Worm (Caenorhabditis elegans) whole organism, early embryonic: ENCODE results near the gene wsp-1.

Source experiments
- B0310.2 ChIP-seq: sonication (generic microtip); optimal IDR thresholded peaks from 2 replicates; lab custom pipeline; 2016; ENCODE audit warnings: mild to moderate bottlenecking, missing genetic modification characterization, missing compliant biosample characterization
- F13C5.2 ChIP-seq: sonication (generic microtip); optimal IDR thresholded peaks from 2 replicates; lab custom pipeline; 2017; ENCODE audit warnings: mild to moderate bottlenecking, missing genetic modification characterization, inconsistent platforms, missing compliant biosample characterization
- aly-1 ChIP-seq: sonication (generic microtip); optimal IDR thresholded peaks from 2 replicates; lab custom pipeline; 2016; ENCODE audit warnings: missing genetic modification characterization, missing compliant biosample characterization
- ama-1 ChIP-seq: fragments of 150-350 bp; optimal IDR thresholded peaks from 2 replicates; lab custom pipeline; 2014
- ceh-13 ChIP-seq: fragments of 200-800 bp; sonication (Bioruptor generic); optimal IDR thresholded peaks from 2 replicates; lab custom pipeline; 2018; ENCODE audit warnings: mild to moderate bottlenecking, missing genetic modification characterization, missing compliant biosample characterization
- ceh-36 ChIP-seq: sonication (generic microtip); optimal IDR thresholded peaks from 2 replicates; lab custom pipeline; 2016; ENCODE audit warnings: missing genetic modification characterization, inconsistent platforms, missing compliant biosample characterization
- ets-7 ChIP-seq: sonication (generic microtip); optimal IDR thresholded peaks from 2 replicates; lab custom pipeline; 2016; ENCODE audit warnings: missing genotype, missing genetic modification characterization, missing compliant biosample characterization
- flt-1 ChIP-seq: fragments of 200-800 bp; sonication (Bioruptor generic); IDR thresholded peaks from 2 replicates; pipeline ENCODE4 v1.3.6; 2022; ENCODE audit warnings: missing genetic modification characterization, missing compliant biosample characterization
- hmbx-1 ChIP-seq: sonication (generic microtip); optimal IDR thresholded peaks from 2 replicates; lab custom pipeline; 2016; ENCODE audit warnings: mild to moderate bottlenecking, missing genetic modification characterization, missing compliant biosample characterization
- hmg-4 ChIP-seq: fragments of 200-800 bp; sonication (Bioruptor generic); optimal IDR thresholded peaks from 2 replicates; lab custom pipeline; 2018; ENCODE audit warnings: mild to moderate bottlenecking, missing genetic modification characterization, missing compliant biosample characterization
- hnd-1 ChIP-seq: sonication (generic microtip); optimal IDR thresholded peaks from 2 replicates; lab custom pipeline; 2016; ENCODE audit warnings: missing genetic modification characterization, missing compliant biosample characterization
- pes-1 ChIP-seq: fragments of 200-800 bp; sonication (Bioruptor generic); IDR thresholded peaks from 2 replicates; pipeline ENCODE4 v1.3.6; 2022; ENCODE audit warnings: missing genetic modification reagents, missing genetic modification characterization, missing compliant biosample characterization
- scrt-1 ChIP-seq: fragments of 200-800 bp; sonication (Bioruptor generic); IDR thresholded peaks from 2 replicates; pipeline ENCODE4 v1.3.6; 2022; ENCODE audit warnings: missing genetic modification characterization, missing compliant biosample characterization
- sea-1 ChIP-seq: fragments of 200-800 bp; sonication (Bioruptor generic); conservative IDR thresholded peaks from 2 replicates; pipeline ENCODE4 v1.3.6; 2022; ENCODE audit warnings: missing genetic modification characterization, missing compliant biosample characterization
- tbx-11 ChIP-seq: fragments of 200-800 bp; sonication (Bioruptor generic); IDR thresholded peaks from 2 replicates; pipeline ENCODE4 v1.3.6; 2022; ENCODE audit warnings: missing genetic modification characterization, missing compliant biosample characterization
- tbx-37 ChIP-seq: fragments of 200-800 bp; sonication (Bioruptor generic); conservative IDR thresholded peaks from 2 replicates; pipeline ENCODE4 v1.3.6; 2022; ENCODE audit warnings: missing genetic modification reagents, missing genetic modification characterization, missing compliant biosample characterization
- tra-4 ChIP-seq: sonication (generic microtip); optimal IDR thresholded peaks from 2 replicates; lab custom pipeline; 2017; ENCODE audit warnings: missing genetic modification characterization, missing compliant biosample characterization

wsp-1 gene

DNA sequence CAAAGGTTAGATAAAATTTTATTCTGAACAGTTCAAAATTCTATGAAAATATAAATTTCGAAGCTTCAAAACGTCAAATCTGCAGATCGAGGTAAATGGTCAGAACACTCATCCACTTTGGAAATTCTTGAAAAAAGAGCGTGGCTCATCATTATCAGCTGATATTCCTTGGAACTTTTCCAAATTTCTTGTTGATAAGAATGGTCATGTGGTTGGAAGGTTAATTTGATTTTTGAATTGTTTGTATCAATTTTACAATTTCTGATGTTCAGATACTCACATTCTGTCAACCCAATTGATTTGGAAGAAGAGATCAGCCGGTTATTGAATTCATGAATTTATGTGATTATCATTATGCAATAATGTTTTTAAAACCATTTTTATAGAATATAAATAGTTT is 24.3 kb upstream of the wsp-1 start:
- TF ChIP-seq hnd-1 (tag; lab: Kevin White, UChicago) (no peak), aly-1 (tag; lab: Kevin White, UChicago) (no peak), hmg-4 (GFP tag; lab: Kevin White, UChicago) (no peak), ama-1 (lab: Kevin White, UChicago) (no peak), F13C5.2 (tag; lab: Kevin White, UChicago) (no peak), tbx-37 (GFP tag; lab: Robert Waterston, UW) (no peak), tbx-11 (GFP tag; lab: Robert Waterston, UW) (no peak), B0310.2 (tag; lab: Kevin White, UChicago) (no peak), sea-1 (no peak), tra-4 (tag; lab: Kevin White, UChicago) (no peak), pes-1 (no peak)

DNA sequence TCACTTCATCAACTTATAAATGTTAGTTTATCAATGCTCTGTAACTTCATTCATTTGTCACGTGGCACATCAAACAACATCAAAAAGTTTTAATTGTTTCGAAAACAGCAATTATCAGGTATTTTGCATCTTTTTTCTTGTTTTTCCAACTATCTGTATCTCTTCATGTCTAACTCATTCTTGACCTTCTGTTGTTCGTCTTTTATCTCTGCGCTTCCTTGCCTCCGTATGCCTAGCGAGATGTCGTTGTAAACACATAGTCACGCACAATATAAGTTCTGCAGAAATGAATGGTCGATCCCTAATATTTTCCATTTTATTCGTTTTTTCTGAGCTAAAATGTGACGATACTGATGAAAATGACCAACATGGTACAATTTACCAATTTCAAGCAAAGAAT is 23.2 kb upstream of the wsp-1 start, which contains the start of gene gpx-6:
gpx-6 (plus strand) TSS at position 257 of the 400 bp plus-strand sequence.
- no peak for TF ChIP-seq aly-1 (tag; lab: Kevin White, UChicago)
- TF ChIP-seq sea-1 = no peak
- no peak for TF ChIP-seq ama-1 (lab: Kevin White, UChicago)
- no peak for TF ChIP-seq F13C5.2 (tag; lab: Kevin White, UChicago)
- TF ChIP-seq hmg-4 (GFP tag; lab: Kevin White, UChicago) = no peak
- TF ChIP-seq ets-7 (tag; lab: Kevin White, UChicago) = no peak
- TF ChIP-seq hnd-1 (tag; lab: Kevin White, UChicago) = no peak
- TF ChIP-seq ceh-36 (tag; lab: Kevin White, UChicago) = no peak
- TF ChIP-seq tra-4 (tag; lab: Kevin White, UChicago) = no peak
- TF ChIP-seq B0310.2 (tag; lab: Kevin White, UChicago) = no peak
- TF ChIP-seq scrt-1 (GFP tag; lab: Robert Waterston, UW) = no peak
- TF ChIP-seq tbx-11 (GFP tag; lab: Robert Waterston, UW) = no peak
- TF ChIP-seq flt-1 (GFP tag; lab: Robert Waterston, UW) = no peak
- no peak for TF ChIP-seq ceh-13
- no peak for TF ChIP-seq hmbx-1 (tag; lab: Kevin White, UChicago)
- no peak for TF ChIP-seq tbx-37 (GFP tag; lab: Robert Waterston, UW)
- TF ChIP-seq pes-1 = no peak

DNA sequence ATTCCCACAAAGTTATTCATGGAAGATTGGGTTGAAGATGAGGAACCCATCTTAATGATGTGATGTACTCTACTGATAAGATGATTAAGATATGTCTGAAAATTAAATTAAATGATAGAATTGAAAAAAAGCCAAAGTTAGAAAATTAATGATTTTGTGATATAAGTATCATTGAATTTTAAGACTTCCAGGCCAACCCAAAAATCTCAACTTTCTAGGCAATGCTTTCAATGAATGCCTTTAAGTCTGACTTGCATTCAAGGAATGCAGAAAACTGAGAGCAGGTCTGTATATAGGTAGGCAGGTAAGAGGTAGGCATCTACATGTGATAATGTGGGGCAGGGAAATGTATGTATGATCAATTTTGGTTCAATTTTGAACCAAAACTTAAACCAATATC is 21.2 kb upstream of the wsp-1 start, which contains the start of gene ocr-2:
ocr-2 (minus strand) TSS at position 101 of the 400 bp plus-strand sequence.
- no peak for TF ChIP-seq tbx-11 (GFP tag; lab: Robert Waterston, UW)
- no peak for TF ChIP-seq hmbx-1 (tag; lab: Kevin White, UChicago)
- TF ChIP-seq ceh-36 (tag; lab: Kevin White, UChicago) = no peak
- TF ChIP-seq aly-1 (tag; lab: Kevin White, UChicago) = no peak
- TF ChIP-seq F13C5.2 (tag; lab: Kevin White, UChicago) = no peak
- TF ChIP-seq tra-4 (tag; lab: Kevin White, UChicago) = no peak
- TF ChIP-seq B0310.2 (tag; lab: Kevin White, UChicago) = no peak
- no peak for TF ChIP-seq pes-1
- TF ChIP-seq flt-1 (GFP tag; lab: Robert Waterston, UW) = no peak
- no peak for TF ChIP-seq hnd-1 (tag; lab: Kevin White, UChicago)
- TF ChIP-seq ama-1 (lab: Kevin White, UChicago) = no peak
- no peak for TF ChIP-seq tbx-37 (GFP tag; lab: Robert Waterston, UW)
- no peak for TF ChIP-seq sea-1
- no peak for TF ChIP-seq hmg-4 (GFP tag; lab: Kevin White, UChicago)
- TF ChIP-seq scrt-1 (GFP tag; lab: Robert Waterston, UW) = no peak

DNA sequence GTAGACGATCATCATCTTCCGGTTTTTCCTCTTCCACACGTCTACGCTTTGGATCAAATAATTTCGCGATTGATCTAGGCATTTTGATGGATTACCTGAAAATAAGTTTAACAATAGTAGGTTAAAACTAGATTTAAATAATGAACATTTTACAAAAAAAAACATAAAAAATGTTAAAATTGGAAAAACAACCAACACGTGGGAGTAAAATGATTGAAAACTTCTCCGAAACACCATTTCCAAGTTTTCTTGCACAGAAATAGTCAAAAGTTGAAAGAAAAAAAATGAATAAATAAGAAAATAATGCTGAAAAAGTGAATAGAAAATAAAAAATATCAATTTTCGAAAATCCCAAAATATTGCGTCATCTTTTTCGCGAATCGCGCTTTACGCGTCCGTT is 13.0 kb upstream of the wsp-1 start, which contains the start of gene C07G1.7:
C07G1.7 (minus strand) TSS at position 101 of the 400 bp plus-strand sequence.
- TF ChIP-seq sea-1 (no peak), hmbx-1 (tag; lab: Kevin White, UChicago) (no peak), ceh-13 (no peak), tbx-37 (GFP tag; lab: Robert Waterston, UW) (no peak), scrt-1 (GFP tag; lab: Robert Waterston, UW) (no peak), hmg-4 (GFP tag; lab: Kevin White, UChicago) (no peak), ceh-36 (tag; lab: Kevin White, UChicago) (no peak), hnd-1 (tag; lab: Kevin White, UChicago) (no peak), F13C5.2 (tag; lab: Kevin White, UChicago) (no peak), ets-7 (tag; lab: Kevin White, UChicago) (no peak), aly-1 (tag; lab: Kevin White, UChicago) (no peak), flt-1 (GFP tag; lab: Robert Waterston, UW) (no peak), tra-4 (tag; lab: Kevin White, UChicago) (no peak), pes-1 (no peak), ama-1 (lab: Kevin White, UChicago) (no peak), tbx-11 (GFP tag; lab: Robert Waterston, UW) (no peak), B0310.2 (tag; lab: Kevin White, UChicago) (no peak)

DNA sequence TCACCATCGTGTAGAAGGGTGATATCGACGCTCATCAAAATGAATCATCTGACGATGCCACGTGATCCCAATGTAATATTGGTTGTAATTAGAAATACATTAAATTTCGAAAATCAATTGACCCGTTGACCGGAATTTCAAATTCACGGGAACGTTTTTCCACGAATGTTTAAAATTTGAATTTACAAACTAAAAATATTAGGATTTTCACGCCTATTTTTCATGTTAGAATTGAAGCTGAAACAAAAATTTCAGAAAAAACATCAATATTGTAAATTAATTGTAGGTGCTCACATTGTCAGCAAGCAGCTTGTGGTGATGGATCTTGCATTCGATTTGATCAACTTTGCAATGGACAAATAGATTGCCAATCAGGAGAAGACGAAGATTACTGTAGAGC is 11.5 kb upstream of the wsp-1 start, which contains the start of gene C07G1.6:
C07G1.6 (minus strand) TSS at position 101 of the 400 bp plus-strand sequence.
- TF ChIP-seq flt-1 (GFP tag; lab: Robert Waterston, UW) = no peak
- TF ChIP-seq sea-1 = no peak
- TF ChIP-seq ets-7 (tag; lab: Kevin White, UChicago) = no peak
- no peak for TF ChIP-seq hmg-4 (GFP tag; lab: Kevin White, UChicago)
- no peak for TF ChIP-seq hmbx-1 (tag; lab: Kevin White, UChicago)
- TF ChIP-seq tbx-11 (GFP tag; lab: Robert Waterston, UW) = no peak
- TF ChIP-seq ama-1 (lab: Kevin White, UChicago) = no peak
- TF ChIP-seq ceh-36 (tag; lab: Kevin White, UChicago) = no peak
- no peak for TF ChIP-seq F13C5.2 (tag; lab: Kevin White, UChicago)
- TF ChIP-seq tbx-37 (GFP tag; lab: Robert Waterston, UW) = no peak
- no peak for TF ChIP-seq scrt-1 (GFP tag; lab: Robert Waterston, UW)
- no peak for TF ChIP-seq pes-1
- TF ChIP-seq hnd-1 (tag; lab: Kevin White, UChicago) = no peak

DNA sequence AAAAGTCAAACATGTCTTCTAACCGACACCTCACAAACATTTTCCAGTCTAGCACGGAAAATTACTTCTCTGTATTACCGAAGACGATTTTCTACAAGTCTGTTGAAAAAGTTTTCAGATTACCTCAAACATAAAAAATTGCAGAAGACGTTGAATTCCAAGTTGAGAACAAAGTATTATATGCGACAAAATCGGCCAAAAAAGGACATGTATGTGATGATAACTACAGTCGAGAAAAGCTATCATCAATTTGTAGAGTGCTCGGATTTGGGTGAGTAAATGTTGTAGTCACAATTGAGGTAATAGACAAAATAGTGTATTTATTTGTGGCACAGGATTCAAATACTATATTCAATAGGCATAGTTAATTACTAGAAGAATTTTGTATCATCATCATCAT is 10.1 kb upstream of the wsp-1 start:
- TF ChIP-seq hmg-4 (GFP tag; lab: Kevin White, UChicago) = no peak
- no peak for TF ChIP-seq F13C5.2 (tag; lab: Kevin White, UChicago)
- TF ChIP-seq scrt-1 (GFP tag; lab: Robert Waterston, UW) = no peak
- TF ChIP-seq ets-7 (tag; lab: Kevin White, UChicago) = no peak
- TF ChIP-seq ceh-36 (tag; lab: Kevin White, UChicago) = no peak
- no peak for TF ChIP-seq tra-4 (tag; lab: Kevin White, UChicago)
- TF ChIP-seq tbx-37 (GFP tag; lab: Robert Waterston, UW) = no peak
- no peak for TF ChIP-seq pes-1
